Worm (Caenorhabditis elegans): Measurements from ENCODE around the gene C17H12.2.

ce11 chrIV:6809756-6810155 is 19.5 kb upstream of the C17H12.2 start:
- TF ChIP-seq unc-62 (GFP tag; optimal IDR thresholded peaks at IDR 0.05), result no peak
- no peak for TF ChIP-seq nhr-90 (tag; optimal IDR thresholded peaks at IDR 0.05)
- no peak for TF ChIP-seq nhr-80 (tag; optimal IDR thresholded peaks at IDR 0.05)
- TF ChIP-seq die-1 (tag; optimal IDR thresholded peaks at IDR 0.05), result no peak
- TF ChIP-seq unc-130 (GFP tag; optimal IDR thresholded peaks at IDR 0.05), result no peak
- no peak for TF ChIP-seq ztf-22 (GFP tag; optimal IDR thresholded peaks at IDR 0.05)
- TF ChIP-seq ztf-28 (GFP tag; IDR thresholded peaks at IDR 0.05), result no peak
- no peak for TF ChIP-seq dpl-1 (GFP tag; optimal IDR thresholded peaks at IDR 0.05)
- no peak for TF ChIP-seq nfya-1 (tag; optimal IDR thresholded peaks at IDR 0.05; ENCODE audit: borderline replicate concordance, insufficient read depth)
- TF ChIP-seq tlf-1 (GFP tag; optimal IDR thresholded peaks at IDR 0.05), result no peak
- TF ChIP-seq madf-6 (GFP tag; IDR thresholded peaks at IDR 0.05), result no peak
- no peak for TF ChIP-seq pha-4 (tag; optimal IDR thresholded peaks at IDR 0.05)
- no peak for TF ChIP-seq him-1 (tag; optimal IDR thresholded peaks at IDR 0.05)
